Fruit fly (Drosophila melanogaster) whole organism, embryonic: ENCODE results near the gene UQCR-14L.

Experiments used
- Aef1 ChIP-seq: fragments of 200-800 bp; sonication (Bioruptor generic); IDR thresholded peaks from 3 replicates; pipeline ENCODE4 v1.3.6; 2022; ENCODE audit warnings: missing biosample characterization, missing genetic modification characterization
- Bdp1 ChIP-seq: fragments of 200-800 bp; sonication (Bioruptor generic); optimal IDR thresholded peaks from 3 replicates; lab custom pipeline; 2016; ENCODE audit warnings: missing biosample characterization, missing genetic modification characterization
- CG10543 ChIP-seq: fragments of 200-800 bp; sonication (Bioruptor generic); optimal IDR thresholded peaks from 3 replicates; lab custom pipeline; 2017; ENCODE audit warnings: missing biosample characterization, mild to moderate bottlenecking, missing genetic modification characterization, moderate library complexity
- CG12071 ChIP-seq: fragments of 200-800 bp; sonication (Bioruptor generic); optimal IDR thresholded peaks from 3 replicates; lab custom pipeline; 2018; ENCODE audit warnings: missing biosample characterization, mild to moderate bottlenecking, missing genetic modification characterization
- CG12942 ChIP-seq: fragments of 200-800 bp; sonication (Bioruptor generic); optimal IDR thresholded peaks from 3 replicates; lab custom pipeline; 2016; ENCODE audit warnings: missing biosample characterization, missing genetic modification characterization
- CG13894 ChIP-seq: fragments of 200-800 bp; sonication (Bioruptor generic); optimal IDR thresholded peaks from 3 replicates; lab custom pipeline; 2018; ENCODE audit warnings: missing biosample characterization, mild to moderate bottlenecking, missing genetic modification characterization, moderate library complexity
- CG16815 ChIP-seq: fragments of 200-800 bp; sonication (Bioruptor generic); optimal IDR thresholded peaks from 3 replicates; lab custom pipeline; 2017; ENCODE audit warnings: missing biosample characterization, mild to moderate bottlenecking, missing genetic modification characterization
- CG17612 ChIP-seq: fragments of 200-800 bp; sonication (Bioruptor generic); IDR thresholded peaks from 2 replicates; pipeline ENCODE4 v1.3.6; 2022; ENCODE audit warnings: missing biosample characterization, missing genetic modification characterization
- CG17829 ChIP-seq: fragments of 200-800 bp; optimal IDR thresholded peaks from 2 replicates; lab custom pipeline; 2019; ENCODE audit warnings: missing biosample characterization, mild to moderate bottlenecking, missing genetic modification characterization, moderate library complexity
- CG2120 ChIP-seq: fragments of 200-800 bp; sonication (Bioruptor generic); optimal IDR thresholded peaks from 3 replicates; lab custom pipeline; 2016; ENCODE audit warnings: missing biosample characterization, missing genetic modification characterization
- CG30403 ChIP-seq: fragments of 200-800 bp; sonication (Bioruptor generic); optimal IDR thresholded peaks from 3 replicates; lab custom pipeline; 2016; ENCODE audit warnings: missing biosample characterization, missing genetic modification characterization
- CG31224 ChIP-seq: fragments of 200-800 bp; sonication (Bioruptor generic); IDR thresholded peaks from 2 replicates; pipeline ENCODE4 v1.3.6; 2022; ENCODE audit warnings: missing biosample characterization, missing genetic modification characterization
- CG32532 ChIP-seq: fragments of 200-800 bp; sonication (Bioruptor generic); IDR thresholded peaks from 2 replicates; pipeline ENCODE4 v1.3.6; 2022; ENCODE audit warnings: missing biosample characterization, missing genetic modification characterization
- CG32772 ChIP-seq: fragments of 200-800 bp; sonication (Bioruptor generic); IDR thresholded peaks from 2 replicates; pipeline ENCODE4 v1.3.6; 2022; ENCODE audit warnings: missing biosample characterization, missing genetic modification characterization
- CG5180 ChIP-seq: fragments of 200-800 bp; sonication (Bioruptor generic); optimal IDR thresholded peaks from 3 replicates; lab custom pipeline; 2017; ENCODE audit warnings: missing biosample characterization, missing genetic modification characterization, mild to moderate bottlenecking, moderate library complexity, missing genetic modification reagents
- CG6175 ChIP-seq: fragments of 200-800 bp; sonication (Bioruptor generic); IDR thresholded peaks from 3 replicates; pipeline ENCODE4 v1.3.6; 2022; ENCODE audit warnings: missing biosample characterization, missing genetic modification characterization
- CG6765 ChIP-seq: fragments of 200-800 bp; sonication (Bioruptor generic); optimal IDR thresholded peaks from 3 replicates; lab custom pipeline; 2017; ENCODE audit warnings: missing biosample characterization, mild to moderate bottlenecking, missing genetic modification characterization
- CG8478 ChIP-seq: fragments of >200 bp; optimal IDR thresholded peaks from 2 replicates; lab custom pipeline; 2018
- CrebB ChIP-seq: fragments of 200-800 bp; sonication (Bioruptor generic); optimal IDR thresholded peaks from 3 replicates; lab custom pipeline; 2018; ENCODE audit warnings: missing biosample characterization, mild to moderate bottlenecking, missing genetic modification characterization
- Eip74EF ChIP-seq, 2 experiments: fragments of 200-800 bp in 1 of 2; fragments of >200 bp in 1 of 2; sonication (Bioruptor generic) in 1 of 2; optimal IDR thresholded peaks; 2 replicates each; lab custom pipeline; 2017 to 2019; ENCODE audit warnings: missing biosample characterization in 2 of 2, missing genetic modification characterization in 2 of 2, mild to moderate bottlenecking in 1 of 2, moderate library complexity in 1 of 2
- Ets97D ChIP-seq: fragments of 200-800 bp; sonication (Bioruptor generic); optimal IDR thresholded peaks from 3 replicates; lab custom pipeline; 2016; ENCODE audit warnings: missing biosample characterization, missing genetic modification characterization
- Fer2 ChIP-seq: fragments of 200-800 bp; sonication (Bioruptor generic); optimal IDR thresholded peaks from 2 replicates; lab custom pipeline; 2018; ENCODE audit warnings: missing biosample characterization, mild to moderate bottlenecking, missing genetic modification characterization, moderate library complexity
- Hand ChIP-seq: fragments of 200-800 bp; sonication (Bioruptor generic); optimal IDR thresholded peaks from 2 replicates; lab custom pipeline; 2017; ENCODE audit warnings: mild to moderate bottlenecking, missing biosample characterization, missing genetic modification reagents, missing genetic modification characterization
- Jarid2 ChIP-seq: fragments of 200-800 bp; sonication (Bioruptor generic); optimal IDR thresholded peaks from 3 replicates; lab custom pipeline; 2017; ENCODE audit warnings: mild to moderate bottlenecking, missing biosample characterization, missing genetic modification reagents, missing genetic modification characterization
- Optix ChIP-seq: fragments of 200-800 bp; sonication (Bioruptor generic); IDR thresholded peaks from 3 replicates; pipeline ENCODE4 v1.3.6; 2022; ENCODE audit warnings: missing biosample characterization, missing genetic modification characterization
- PHDP ChIP-seq: fragments of 200-800 bp; sonication (Bioruptor generic); optimal IDR thresholded peaks from 3 replicates; lab custom pipeline; 2018; ENCODE audit warnings: missing biosample characterization, mild to moderate bottlenecking, missing genetic modification characterization, moderate library complexity
- Side ChIP-seq: fragments of 200-800 bp; sonication (Bioruptor generic); optimal IDR thresholded peaks from 2 replicates; lab custom pipeline; 2016; ENCODE audit warnings: missing biosample characterization, missing genetic modification characterization
- Sin3A ChIP-seq: fragments of >200 bp; optimal IDR thresholded peaks from 2 replicates; lab custom pipeline; 2018
- Stat92E ChIP-seq, 3 experiments: fragments of >200 bp in 2 of 3; fragments of 200-800 bp in 1 of 3; sonication (Bioruptor generic) in 1 of 3; optimal IDR thresholded peaks; 2 replicates each; lab custom pipeline; 2017 to 2019; ENCODE audit warnings: missing biosample characterization in 3 of 3, missing genetic modification characterization in 3 of 3, mild to moderate bottlenecking in 1 of 3, moderate library complexity in 1 of 3
- Usf ChIP-seq: fragments of 200-800 bp; sonication (Bioruptor generic); optimal IDR thresholded peaks from 2 replicates; lab custom pipeline; 2017; ENCODE audit warnings: missing genotype, missing biosample characterization, missing genetic modification characterization
- ap ChIP-seq: fragments of 200-800 bp; sonication (Bioruptor generic); IDR thresholded peaks from 2 replicates; pipeline ENCODE4 v1.3.6; 2022; ENCODE audit warnings: missing biosample characterization, missing genetic modification characterization
- ash1 ChIP-seq: fragments of 200-800 bp; sonication (Bioruptor generic); optimal IDR thresholded peaks from 2 replicates; lab custom pipeline; 2018; ENCODE audit warnings: missing biosample characterization, mild to moderate bottlenecking, missing genetic modification characterization
- bigmax ChIP-seq: fragments of 200-800 bp; sonication (Bioruptor generic); optimal IDR thresholded peaks from 2 replicates; lab custom pipeline; 2018; ENCODE audit warnings: missing biosample characterization, mild to moderate bottlenecking, missing genetic modification characterization
- bsh ChIP-seq, 2 experiments: fragments of 200-800 bp; sonication (Bioruptor generic); optimal IDR thresholded peaks; 2 replicates each; lab custom pipeline; 2017 to 2018; ENCODE audit warnings: mild to moderate bottlenecking in 2 of 2, missing biosample characterization in 2 of 2, missing genetic modification characterization in 2 of 2, moderate library complexity in 1 of 2
- cas ChIP-seq: fragments of 200-800 bp; sonication (Bioruptor generic); IDR thresholded peaks from 2 replicates; pipeline ENCODE4 v1.3.6; 2022; ENCODE audit warnings: missing biosample characterization, missing genetic modification characterization
- cato ChIP-seq: fragments of 200-800 bp; sonication (Bioruptor generic); optimal IDR thresholded peaks from 2 replicates; lab custom pipeline; 2016; ENCODE audit warnings: missing biosample characterization, missing genetic modification characterization, borderline replicate concordance
- chif ChIP-seq, 2 experiments: fragments of 200-800 bp; sonication (Bioruptor generic); optimal IDR thresholded peaks; 3 replicates each; lab custom pipeline; 2016; ENCODE audit warnings: missing biosample characterization in 2 of 2, missing genetic modification characterization in 2 of 2
- emc ChIP-seq: fragments of 200-800 bp; sonication (Bioruptor generic); optimal IDR thresholded peaks from 2 replicates; lab custom pipeline; 2016; ENCODE audit warnings: missing biosample characterization, missing genetic modification characterization
- esg ChIP-seq: fragments of 200-800 bp; sonication (Bioruptor generic); conservative IDR thresholded peaks from 2 replicates; pipeline ENCODE4 v1.3.6; 2022; ENCODE audit warnings: missing biosample characterization, missing genetic modification characterization
- ewg ChIP-seq: fragments of 200-800 bp; sonication (Bioruptor generic); optimal IDR thresholded peaks from 3 replicates; lab custom pipeline; 2017; ENCODE audit warnings: mild to moderate bottlenecking, missing biosample characterization, missing genetic modification reagents, missing genetic modification characterization
- eyg ChIP-seq: fragments of 200-800 bp; sonication (Bioruptor generic); optimal IDR thresholded peaks from 3 replicates; lab custom pipeline; 2016; ENCODE audit warnings: missing biosample characterization, missing genetic modification characterization
- klu ChIP-seq: fragments of 200-800 bp; sonication (Bioruptor generic); IDR thresholded peaks from 2 replicates; pipeline ENCODE4 v1.3.6; 2022; ENCODE audit warnings: missing biosample characterization, missing genetic modification characterization
- onecut ChIP-seq: fragments of 200-800 bp; sonication (Bioruptor generic); IDR thresholded peaks from 2 replicates; pipeline ENCODE4 v1.3.6; 2022; ENCODE audit warnings: missing biosample characterization, missing genetic modification characterization
- salm ChIP-seq: fragments of 200-800 bp; sonication (Bioruptor generic); optimal IDR thresholded peaks from 2 replicates; lab custom pipeline; 2018; ENCODE audit warnings: missing biosample characterization, mild to moderate bottlenecking, missing genetic modification characterization
- slou ChIP-seq: fragments of 200-800 bp; sonication (Bioruptor generic); optimal IDR thresholded peaks from 3 replicates; lab custom pipeline; 2016; ENCODE audit warnings: missing biosample characterization, missing genetic modification characterization
- so ChIP-seq: fragments of 200-800 bp; sonication (Bioruptor generic); IDR thresholded peaks from 3 replicates; pipeline ENCODE4 v1.3.6; 2022; ENCODE audit warnings: missing biosample characterization, missing genetic modification characterization
- tin ChIP-seq: fragments of 200-800 bp; sonication (Bioruptor generic); optimal IDR thresholded peaks from 3 replicates; lab custom pipeline; 2016; ENCODE audit warnings: missing biosample characterization, missing genetic modification characterization
- twi ChIP-seq: fragments of 200-800 bp; optimal IDR thresholded peaks from 2 replicates; lab custom pipeline; 2019; ENCODE audit warnings: missing biosample characterization, mild to moderate bottlenecking, missing genetic modification characterization, moderate library complexity
- unc-4 ChIP-seq: fragments of 200-800 bp; sonication (Bioruptor generic); IDR thresholded peaks from 2 replicates; pipeline ENCODE4 v1.3.6; 2022; ENCODE audit warnings: missing biosample characterization, missing genetic modification characterization; ENCODE audit not compliant: partially characterized antibody

Gene UQCR-14L

dm6 chr3R:28328780-28329546 lies 35.1 kb downstream of the UQCR-14L start (continued):
- TF ChIP-seq chif (GFP tag; optimal IDR thresholded peaks at IDR 0.05; lab: Kevin White, UChicago) = peak; percentile 64 to 75
- no peak for TF ChIP-seq CG17829 (tag; lab: Kevin White, UChicago)
- peak; percentile 75 for TF ChIP-seq cas (GFP tag; lab: Robert Waterston, UW)
- TF ChIP-seq Usf (GFP tag; lab: Kevin White, UChicago) = no peak
- TF ChIP-seq so (GFP tag; lab: Robert Waterston, UW) = peak; percentile 53; the same call in 2 of the 3 replicates
- peak; percentile 77 for TF ChIP-seq CG13894 (tag; lab: Kevin White, UChicago)
- peak; percentile 63 for TF ChIP-seq ap
- TF ChIP-seq bigmax = peak; percentile 16
- TF ChIP-seq Fer2 (tag; lab: Kevin White, UChicago) = peak; percentile 40
- TF ChIP-seq slou (GFP tag; lab: Kevin White, UChicago) = peak; percentile 52
- peak; percentile 40 for TF ChIP-seq CG12942 (GFP tag; lab: Kevin White, UChicago)
- no peak for TF ChIP-seq Sin3A (lab: Kevin White, UChicago)
- TF ChIP-seq eyg (GFP tag; lab: Kevin White, UChicago) = peak; percentile 74
- TF ChIP-seq salm = no peak
- TF ChIP-seq esg (GFP tag; lab: Robert Waterston, UW) = peak; percentile 67
- TF ChIP-seq Hand (GFP tag; lab: Kevin White, UChicago) = peak; percentile 71
- peak; percentile 30 to 80 for TF ChIP-seq bsh (GFP tag; optimal IDR thresholded peaks at IDR 0.05; lab: Kevin White, UChicago)
- peak; percentile 60 for TF ChIP-seq tin
- TF ChIP-seq CG30403 (GFP tag; lab: Kevin White, UChicago) = peak; percentile 68
- peak; percentile 16 for TF ChIP-seq CG17612 (GFP tag; lab: Robert Waterston, UW)
- peak; percentile 57 for TF ChIP-seq twi (tag; lab: Kevin White, UChicago)
- peak; percentile 34 for TF ChIP-seq ewg (GFP tag; lab: Kevin White, UChicago)
- peak; percentile 66 for TF ChIP-seq CG31224 (GFP tag; lab: Robert Waterston, UW)
- TF ChIP-seq CG6175 = peak; percentile 42; the same call in 2 of the 3 replicates
- peak; percentile 71 for TF ChIP-seq onecut (GFP tag; lab: Robert Waterston, UW)
- peak; percentile 67 for TF ChIP-seq CrebB
- peak; percentile 38 for TF ChIP-seq CG16815 (GFP tag; lab: Kevin White, UChicago)
- TF ChIP-seq CG8478 (lab: Kevin White, UChicago) = no peak
- no peak for TF ChIP-seq unc-4
- TF ChIP-seq ash1 (GFP tag; lab: Kevin White, UChicago) = no peak
- peak in 1 of 2 experiments; percentile 29 for TF ChIP-seq Eip74EF (GFP tag; optimal IDR thresholded peaks at IDR 0.05; lab: Kevin White, UChicago)
- TF ChIP-seq CG6765 = peak; percentile 41
- peak; percentile 90 for TF ChIP-seq CG32532 (GFP tag; lab: Robert Waterston, UW)
- TF ChIP-seq Optix (GFP tag; lab: Robert Waterston, UW) = no peak
- TF ChIP-seq emc = no peak
- peak; percentile 35 for TF ChIP-seq Jarid2 (GFP tag; lab: Kevin White, UChicago)
- TF ChIP-seq Bdp1 = peak; percentile 68
- no peak for TF ChIP-seq Stat92E (GFP tag; optimal IDR thresholded peaks at IDR 0.05; lab: Kevin White, UChicago)
- TF ChIP-seq PHDP (tag; lab: Kevin White, UChicago) = peak; percentile 63
- peak; percentile 42 for TF ChIP-seq cato
- peak; percentile 44 for TF ChIP-seq CG32772
- TF ChIP-seq Ets97D (GFP tag; lab: Kevin White, UChicago) = no peak
- peak; percentile 22 for TF ChIP-seq CG12071 (GFP tag; lab: Kevin White, UChicago)
- TF ChIP-seq CG10543 (GFP tag; lab: Kevin White, UChicago) = peak; percentile 80
- peak; percentile 66 for TF ChIP-seq Aef1 (GFP tag; lab: Robert Waterston, UW)
- TF ChIP-seq Side = peak; percentile 50
- TF ChIP-seq CG5180 (GFP tag; lab: Kevin White, UChicago) = peak; percentile 61
- TF ChIP-seq CG2120 (GFP tag; lab: Kevin White, UChicago) = peak; percentile 92
- TF ChIP-seq klu (GFP tag; lab: Robert Waterston, UW) = no peak
